Worm (Caenorhabditis elegans) whole organism, L1 larva: ENCODE data around the gene Y82E9BR.3.

Experiments used
- C04F5.9 ChIP-seq: sonication (generic microtip); optimal IDR thresholded peaks from 2 replicates; lab custom pipeline; 2016; ENCODE audit warnings: missing genetic modification characterization, missing compliant biosample characterization
- C16A3.4 ChIP-seq: fragments of 150-350 bp; optimal IDR thresholded peaks from 2 replicates; lab custom pipeline; 2014; ENCODE audit warnings: missing biosample characterization, missing genetic modification characterization
- Y116A8C.19 ChIP-seq: sonication (generic microtip); optimal IDR thresholded peaks from 2 replicates; lab custom pipeline; 2016; ENCODE audit warnings: missing compliant biosample characterization, missing genetic modification characterization, borderline replicate concordance
- alr-1 ChIP-seq: fragments of 200-800 bp; sonication (Bioruptor generic); optimal IDR thresholded peaks from 2 replicates; lab custom pipeline; 2018; ENCODE audit warnings: borderline replicate concordance, mild to moderate bottlenecking, missing genetic modification characterization, missing compliant biosample characterization
- ama-1 ChIP-seq: fragments of 150-350 bp; optimal IDR thresholded peaks from 2 replicates; lab custom pipeline; 2014
- blmp-1 ChIP-seq: fragments of 150-350 bp; optimal IDR thresholded peaks from 2 replicates; lab custom pipeline; 2014; ENCODE audit warnings: missing biosample characterization, missing genetic modification characterization
- ceh-90 ChIP-seq: sonication (generic microtip); optimal IDR thresholded peaks from 2 replicates; lab custom pipeline; 2016; ENCODE audit warnings: missing genetic modification characterization, missing compliant biosample characterization
- efl-1 ChIP-seq, 4 experiments: fragments of 150-350 bp; optimal IDR thresholded peaks in 3 of 4; peaks in 1 of 4; 1 replicate in 1 of 4; 2 replicates in 3 of 4; lab custom pipeline; 2014; ENCODE audit warnings: missing biosample characterization in 2 of 4, missing genetic modification characterization in 2 of 4, missing genetic modification reagents in 2 of 4
- egl-13 ChIP-seq: sonication (generic microtip); optimal IDR thresholded peaks from 2 replicates; lab custom pipeline; 2016; ENCODE audit warnings: missing genotype, missing genetic modification reagents, missing genetic modification characterization, missing compliant biosample characterization
- elt-2 ChIP-seq: sonication (generic microtip); optimal IDR thresholded peaks from 2 replicates; lab custom pipeline; 2016; ENCODE audit warnings: missing genetic modification characterization, mild to moderate bottlenecking, inconsistent platforms, missing compliant biosample characterization, missing genetic modification reagents
- elt-3 ChIP-seq, 6 experiments: fragments of 150-350 bp in 1 of 6; sonication (generic microtip); optimal IDR thresholded peaks; 2 replicates each; lab custom pipeline; 2017 to 2018; ENCODE audit warnings: missing biosample characterization in 6 of 6, missing genetic modification characterization in 6 of 6, inconsistent platforms in 1 of 6
- fkh-4 ChIP-seq: sonication (generic microtip); optimal IDR thresholded peaks from 2 replicates; lab custom pipeline; 2016; ENCODE audit warnings: missing compliant biosample characterization, missing genetic modification characterization, borderline replicate concordance
- hlh-4 ChIP-seq: sonication (generic microtip); optimal IDR thresholded peaks from 2 replicates; lab custom pipeline; 2016; ENCODE audit warnings: mild to moderate bottlenecking, missing genetic modification characterization, missing compliant biosample characterization
- jun-1 ChIP-seq: fragments of 150-350 bp; optimal IDR thresholded peaks from 2 replicates; lab custom pipeline; 2014; ENCODE audit warnings: missing biosample characterization, missing genetic modification reagents, missing genetic modification characterization
- lin-13 ChIP-seq: fragments of 150-350 bp; optimal IDR thresholded peaks from 2 replicates; lab custom pipeline; 2014; ENCODE audit warnings: missing biosample characterization, missing genetic modification reagents, missing genetic modification characterization
- lin-35 ChIP-seq, 2 experiments: fragments of 150-350 bp; optimal IDR thresholded peaks; 2 replicates each; lab custom pipeline; 2014; ENCODE audit warnings: missing biosample characterization in 2 of 2, missing genetic modification characterization in 2 of 2, missing genetic modification reagents in 2 of 2
- lir-3 ChIP-seq: sonication (generic microtip); optimal IDR thresholded peaks from 2 replicates; lab custom pipeline; 2016; ENCODE audit warnings: mild to moderate bottlenecking, missing genetic modification characterization, moderate library complexity, missing compliant biosample characterization; ENCODE audit not compliant: poor library complexity
- lsy-2 ChIP-seq, 2 experiments: fragments of 150-350 bp; optimal IDR thresholded peaks; 2 replicates each; lab custom pipeline; 2014; ENCODE audit warnings: missing biosample characterization in 2 of 2, missing genetic modification characterization in 2 of 2
- mef-2 ChIP-seq: fragments of 150-350 bp; optimal IDR thresholded peaks from 2 replicates; lab custom pipeline; 2014; ENCODE audit warnings: missing biosample characterization, missing genetic modification characterization
- nhr-11 ChIP-seq: fragments of 150-350 bp; optimal IDR thresholded peaks from 2 replicates; lab custom pipeline; 2014; ENCODE audit warnings: missing biosample characterization, missing genetic modification characterization
- nhr-12 ChIP-seq: sonication (generic microtip); optimal IDR thresholded peaks from 2 replicates; lab custom pipeline; 2017; ENCODE audit warnings: missing biosample characterization, missing genetic modification characterization
- nhr-20 ChIP-seq: sonication (generic microtip); optimal IDR thresholded peaks from 2 replicates; lab custom pipeline; 2016; ENCODE audit warnings: mild to moderate bottlenecking, missing genetic modification characterization, missing compliant biosample characterization
- nhr-237 ChIP-seq: fragments of 150-350 bp; optimal IDR thresholded peaks from 2 replicates; lab custom pipeline; 2014; ENCODE audit warnings: missing biosample characterization, missing genetic modification characterization
- nhr-71 ChIP-seq: sonication (generic microtip); optimal IDR thresholded peaks from 2 replicates; lab custom pipeline; 2016; ENCODE audit warnings: mild to moderate bottlenecking, missing genetic modification characterization, moderate library complexity, missing compliant biosample characterization
- nhr-84 ChIP-seq: sonication (generic microtip); optimal IDR thresholded peaks from 2 replicates; lab custom pipeline; 2017; ENCODE audit warnings: missing biosample characterization, missing genetic modification characterization
- nhr-90 ChIP-seq: sonication (generic microtip); optimal IDR thresholded peaks from 2 replicates; lab custom pipeline; 2016; ENCODE audit warnings: mild to moderate bottlenecking, missing genetic modification characterization, missing compliant biosample characterization; ENCODE audit not compliant: poor library complexity
- pqm-1 ChIP-seq: sonication (generic microtip); optimal IDR thresholded peaks from 3 replicates; lab custom pipeline; 2017; ENCODE audit warnings: missing biosample characterization, missing genetic modification characterization
- snpc-4 ChIP-seq: fragments of 150-350 bp; optimal IDR thresholded peaks from 2 replicates; lab custom pipeline; 2014; ENCODE audit warnings: missing biosample characterization, missing genetic modification characterization
- sox-4 ChIP-seq: sonication (generic microtip); optimal IDR thresholded peaks from 2 replicates; lab custom pipeline; 2016; ENCODE audit warnings: missing genetic modification characterization, missing compliant biosample characterization
- sptf-1 ChIP-seq: fragments of 150-350 bp; optimal IDR thresholded peaks from 2 replicates; lab custom pipeline; 2014; ENCODE audit warnings: missing biosample characterization, missing genetic modification characterization
- sup-37 ChIP-seq: fragments of 200-800 bp; sonication (Bioruptor generic); optimal IDR thresholded peaks from 2 replicates; lab custom pipeline; 2018; ENCODE audit warnings: mild to moderate bottlenecking, missing genetic modification characterization, missing compliant biosample characterization
- swsn-7 ChIP-seq: sonication (generic microtip); optimal IDR thresholded peaks from 2 replicates; lab custom pipeline; 2016; ENCODE audit warnings: missing genetic modification characterization, missing compliant biosample characterization
- tlp-1 ChIP-seq: fragments of 150-350 bp; optimal IDR thresholded peaks from 2 replicates; lab custom pipeline; 2014; ENCODE audit warnings: missing biosample characterization, missing genetic modification characterization
- unc-130 ChIP-seq: fragments of 150-350 bp; optimal IDR thresholded peaks from 2 replicates; lab custom pipeline; 2017; ENCODE audit warnings: missing biosample characterization, missing genetic modification characterization, inconsistent platforms
- unc-86 ChIP-seq: sonication (generic microtip); optimal IDR thresholded peaks from 2 replicates; lab custom pipeline; 2016; ENCODE audit warnings: missing genetic modification characterization, missing compliant biosample characterization
- unc-98 ChIP-seq: fragments of 200-800 bp; sonication (Bioruptor generic); IDR thresholded peaks from 2 replicates; pipeline ENCODE4 v1.3.6; 2022; ENCODE audit warnings: missing genetic modification characterization, missing compliant biosample characterization
- xbp-1 ChIP-seq: sonication (generic microtip); optimal IDR thresholded peaks from 2 replicates; lab custom pipeline; 2016; ENCODE audit warnings: missing genetic modification characterization, missing compliant biosample characterization
- zag-1 ChIP-seq: fragments of 150-350 bp; optimal IDR thresholded peaks from 2 replicates; lab custom pipeline; 2014; ENCODE audit warnings: missing biosample characterization, missing genetic modification characterization
- zip-4 ChIP-seq: fragments of 200-800 bp; sonication (Bioruptor generic); optimal IDR thresholded peaks from 2 replicates; lab custom pipeline; 2018; ENCODE audit warnings: mild to moderate bottlenecking, missing genetic modification characterization, moderate library complexity, missing compliant biosample characterization

Y82E9BR.3 gene

DNA sequence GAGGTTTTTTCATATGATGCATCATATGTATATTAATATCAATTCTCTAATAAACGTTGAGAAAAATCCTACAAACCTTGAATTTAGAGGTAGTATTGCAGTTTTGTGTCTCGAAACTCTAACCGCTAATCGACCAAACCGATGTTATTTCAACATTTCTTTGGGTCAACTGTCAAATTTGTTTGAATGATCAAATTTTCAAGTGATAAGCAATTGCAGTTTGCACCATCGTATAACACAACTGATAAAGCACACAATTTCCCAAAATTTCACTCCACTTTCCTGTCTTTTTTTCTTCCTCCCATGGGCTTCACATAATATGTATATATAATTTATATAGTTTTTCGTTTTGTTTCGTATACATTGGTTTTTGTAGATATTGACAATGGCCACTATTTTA lies 34.9 kb upstream of the Y82E9BR.3 start, which contains the start of the genes fbxa-138 and Y82E9BR.5:
TSS of gene fbxa-138 (minus strand) at position 161 of the 400 bp plus-strand sequence.
TSS of gene Y82E9BR.5 (plus strand) at position 279 of the 400 bp plus-strand sequence.
- no peak for TF ChIP-seq unc-86
- TF ChIP-seq nhr-237 (tag; lab: Kevin White, UChicago): no peak
- TF ChIP-seq elt-2 (tag; lab: Kevin White, UChicago): peak; percentile 70
- no peak for TF ChIP-seq efl-1 (optimal IDR thresholded peaks at IDR 0.05; lab: Kevin White, UChicago)
- no peak for TF ChIP-seq efl-1 (GFP tag; optimal IDR thresholded peaks at IDR 0.05 in 1 of 2; lab: Kevin White, UChicago)
- TF ChIP-seq snpc-4 (tag; lab: Kevin White, UChicago): no peak
- peak; percentile 17 for TF ChIP-seq tlp-1 (tag; lab: Kevin White, UChicago)
- TF ChIP-seq nhr-71 (tag; lab: Kevin White, UChicago): no peak
- no peak for TF ChIP-seq C04F5.9 (tag; lab: Kevin White, UChicago)
- no peak for TF ChIP-seq unc-98 (GFP tag; lab: Robert Waterston, UW)

DNA sequence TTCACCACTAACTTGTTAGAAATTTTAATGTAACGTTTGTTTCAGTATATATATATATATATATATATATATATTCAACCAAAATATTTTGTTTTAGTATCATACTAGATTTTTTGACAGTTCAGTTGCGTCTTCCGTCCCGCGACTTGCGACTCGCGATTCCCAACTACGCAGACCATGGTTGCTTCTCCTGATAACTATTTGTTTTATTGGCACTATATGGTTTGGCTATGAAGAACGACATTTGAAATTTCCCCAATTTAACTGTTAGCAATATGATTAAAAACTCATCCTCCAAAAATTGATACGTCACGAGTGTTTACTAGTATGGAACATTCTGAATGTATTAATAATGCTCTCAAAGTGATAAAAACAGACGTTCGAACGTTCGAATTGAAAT lies 34.3 kb upstream of the Y82E9BR.3 start:
- TF ChIP-seq C16A3.4 (tag; lab: Kevin White, UChicago) (no peak), sup-37 (GFP tag; lab: Kevin White, UChicago) (no peak), nhr-12 (tag; lab: Kevin White, UChicago) (no peak), zag-1 (no peak), elt-2 (tag; lab: Kevin White, UChicago) (no peak), nhr-84 (tag; lab: Kevin White, UChicago) (no peak), C04F5.9 (tag; lab: Kevin White, UChicago) (no peak), unc-130 (tag; lab: Kevin White, UChicago) (no peak), egl-13 (tag; lab: Kevin White, UChicago) (no peak), zip-4 (GFP tag; lab: Kevin White, UChicago) (no peak), ceh-90 (tag; lab: Kevin White, UChicago) (no peak), xbp-1 (no peak)

DNA sequence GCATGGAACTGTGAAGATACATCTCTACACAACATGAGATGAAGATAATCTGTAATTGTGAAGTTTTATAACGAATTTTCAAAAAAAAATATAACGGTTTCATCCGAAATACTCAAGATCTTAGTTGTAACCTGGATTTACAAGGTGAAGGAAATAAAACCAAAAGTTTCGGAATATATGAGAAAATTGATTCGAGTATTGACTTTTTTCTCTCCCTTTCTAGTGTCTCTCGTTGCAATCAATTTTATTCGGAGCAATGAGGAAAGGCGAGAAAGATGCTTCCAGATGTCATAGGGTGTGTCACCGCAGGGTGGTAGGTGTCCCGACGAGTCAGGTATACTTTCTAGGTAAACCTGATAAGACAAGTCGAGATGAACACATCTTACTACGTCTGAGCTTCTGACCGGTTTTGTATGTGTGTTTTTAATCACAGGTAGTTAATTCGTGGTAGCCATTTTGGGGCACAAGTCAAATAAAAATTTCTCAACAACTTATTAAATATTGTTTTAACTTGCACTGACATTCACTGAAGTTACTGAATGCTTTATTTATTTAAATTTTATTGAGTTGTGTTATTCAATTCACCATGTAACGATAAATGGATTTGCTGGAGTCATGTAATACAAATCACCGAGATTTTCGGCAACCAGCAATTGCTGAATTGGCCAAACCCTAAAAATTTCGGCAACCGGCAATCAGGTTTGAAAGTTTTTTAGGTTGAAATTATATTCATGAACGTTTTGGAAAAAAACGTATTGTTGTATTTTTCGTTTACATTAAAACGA lies 30.5 kb upstream of the Y82E9BR.3 start, which contains the start of gene pals-20:
TSS of gene pals-20 (minus strand) at position 51 of the 785 bp plus-strand sequence.
- TF ChIP-seq ama-1 (lab: Kevin White, UChicago): no peak
- TF ChIP-seq efl-1 (optimal IDR thresholded peaks at IDR 0.05; lab: Kevin White, UChicago): no peak
- TF ChIP-seq efl-1 (GFP tag; optimal IDR thresholded peaks at IDR 0.05 in 1 of 2; lab: Kevin White, UChicago): peak in 1 of 2 experiments; percentile 75

DNA sequence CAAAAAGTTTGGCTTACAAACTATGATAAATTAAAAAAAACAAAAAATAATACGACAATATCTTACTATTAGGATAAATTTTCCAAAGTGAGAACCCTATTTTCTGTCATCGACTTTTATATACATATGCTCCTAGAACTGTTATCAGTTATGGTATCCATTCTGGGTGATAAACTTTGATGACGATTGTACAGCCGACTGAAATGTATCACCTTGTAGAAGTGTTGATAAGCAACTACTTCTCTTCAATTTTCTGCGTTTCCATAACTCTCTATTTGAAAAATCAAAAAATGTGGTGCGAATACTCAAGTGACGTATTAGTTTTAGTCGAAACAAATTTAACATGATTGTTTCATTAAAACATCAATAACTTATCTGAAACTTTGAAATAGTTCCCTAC lies 29.0 kb upstream of the Y82E9BR.3 start:
- TF ChIP-seq jun-1 (tag; lab: Kevin White, UChicago) (peak; percentile 13), zag-1 (no peak), elt-2 (tag; lab: Kevin White, UChicago) (peak; percentile 90), tlp-1 (tag; lab: Kevin White, UChicago) (peak; percentile 66)
- TF ChIP-seq, all 84 proteins: peak for 3

DNA sequence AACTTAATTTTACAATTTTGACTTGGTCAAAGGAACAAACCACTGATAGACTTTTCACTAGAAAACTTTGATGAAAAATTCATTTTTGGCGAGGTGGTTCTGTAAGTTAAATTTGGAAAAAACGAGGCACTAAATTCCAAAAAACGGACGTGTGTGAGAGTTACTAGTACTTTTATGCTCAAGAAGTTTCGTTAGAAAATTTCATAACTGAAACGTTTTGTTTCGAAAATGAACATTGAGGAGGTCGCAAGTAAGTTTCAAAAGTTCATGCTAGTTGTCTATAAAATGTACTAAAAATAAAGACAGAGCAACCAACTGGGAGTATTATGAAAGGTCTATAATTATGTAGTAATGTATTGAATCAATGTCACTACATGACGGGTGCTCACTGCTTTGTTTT lies 27.2 kb upstream of the Y82E9BR.3 start, which contains the start of gene pals-17:
TSS of gene pals-17 (minus strand) at position 101 of the 400 bp plus-strand sequence.
- TF ChIP-seq sptf-1 (tag; lab: Kevin White, UChicago) (no peak), swsn-7 (tag; lab: Kevin White, UChicago) (no peak)

DNA sequence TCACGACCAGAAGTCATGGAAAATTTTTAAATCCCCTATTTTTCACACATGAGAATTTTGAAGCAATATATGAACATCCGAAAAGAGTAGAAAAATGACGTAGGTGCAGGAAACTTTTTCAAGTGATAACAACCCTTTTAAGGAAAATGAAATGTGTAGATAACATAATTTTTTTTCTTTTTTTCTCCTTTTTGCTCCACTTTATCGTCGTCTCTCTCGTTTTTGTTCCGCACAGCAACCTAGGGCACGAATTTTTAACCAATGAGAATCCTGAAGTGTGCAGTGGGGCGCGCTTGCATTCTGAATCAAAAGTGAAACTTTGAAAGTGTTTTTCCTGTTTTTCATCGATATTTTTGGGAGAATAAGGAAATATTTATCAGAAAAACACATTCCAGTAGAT lies 26.2 kb upstream of the Y82E9BR.3 start:
- no peak for TF ChIP-seq swsn-7 (tag; lab: Kevin White, UChicago)
- TF ChIP-seq sox-4 (tag; lab: Kevin White, UChicago): no peak
- peak; percentile 19 for TF ChIP-seq nhr-90 (tag; lab: Kevin White, UChicago)
- TF ChIP-seq fkh-4 (tag; lab: Kevin White, UChicago): no peak
- TF ChIP-seq Y116A8C.19: no peak
- TF ChIP-seq nhr-11 (tag; lab: Kevin White, UChicago): no peak
- no peak for TF ChIP-seq nhr-12 (tag; lab: Kevin White, UChicago)
- TF ChIP-seq nhr-20 (tag; lab: Kevin White, UChicago): peak; percentile 6
- TF ChIP-seq lsy-2 (tag; optimal IDR thresholded peaks at IDR 0.05; lab: Kevin White, UChicago): peak in 1 of 2 experiments; percentile 13
- TF ChIP-seq elt-3 (tag; optimal IDR thresholded peaks at IDR 0.05; lab: Kevin White, UChicago): no peak
- TF ChIP-seq blmp-1: no peak
- TF ChIP-seq alr-1 (tag; lab: Kevin White, UChicago): no peak
- no peak for TF ChIP-seq hlh-4 (tag; lab: Kevin White, UChicago)
- TF ChIP-seq ceh-90 (tag; lab: Kevin White, UChicago): no peak
- TF ChIP-seq lin-35 (GFP tag; optimal IDR thresholded peaks at IDR 0.05; lab: Kevin White, UChicago): peak in 1 of 2 experiments; percentile 2
- no peak for TF ChIP-seq lir-3 (tag; lab: Kevin White, UChicago)
- TF ChIP-seq lin-13 (GFP tag; lab: Kevin White, UChicago): no peak
- TF ChIP-seq efl-1 (optimal IDR thresholded peaks at IDR 0.05; lab: Kevin White, UChicago): no peak
- peak in 1 of 2 experiments; percentile 86 for TF ChIP-seq efl-1 (GFP tag; optimal IDR thresholded peaks at IDR 0.05 in 1 of 2; lab: Kevin White, UChicago)
- no peak for TF ChIP-seq mef-2 (tag; lab: Kevin White, UChicago)
- TF ChIP-seq pqm-1 (tag; lab: Kevin White, UChicago): peak; percentile 51
